Fruit fly (Drosophila melanogaster): ENCODE results near the gene CG42854.

The CG42854 gene

dm6 chrX:17215004-17215403, 31.8 kb downstream of the CG42854 start, which contains the start of gene CG5162:
CG5162 (plus strand) TSS chrX:17215304.
- TF ChIP-seq Smox (GFP tag; optimal IDR thresholded peaks at IDR 0.05) = no peak
- TF ChIP-seq Sox102F (GFP tag; optimal IDR thresholded peaks at IDR 0.05) = no peak
- no peak for TF ChIP-seq dsx (GFP tag; optimal IDR thresholded peaks at IDR 0.05; ENCODE audit: poor library complexity, severe bottlenecking)
- TF ChIP-seq CG6276 (GFP tag; optimal IDR thresholded peaks at IDR 0.05) = no peak
- TF ChIP-seq CG11294 (GFP tag; IDR thresholded peaks at IDR 0.05) = no peak
- TF ChIP-seq CG31627 (GFP tag; optimal IDR thresholded peaks at IDR 0.05) = no peak
- TF ChIP-seq CG6854 (GFP tag; optimal IDR thresholded peaks at IDR 0.05) = no peak
- no peak for TF ChIP-seq CG8632 (GFP tag; optimal IDR thresholded peaks at IDR 0.05)
- TF ChIP-seq CG6792 (GFP tag; optimal IDR thresholded peaks at IDR 0.05) = no peak
- no peak for TF ChIP-seq Ets96B (tag; optimal IDR thresholded peaks at IDR 0.05)
- TF ChIP-seq Lpt (GFP tag; optimal IDR thresholded peaks at IDR 0.05) = no peak
- TF ChIP-seq Eip93F (GFP tag; optimal IDR thresholded peaks at IDR 0.05) = no peak
- TF ChIP-seq CG16779 (tag; optimal IDR thresholded peaks at IDR 0.05) = no peak
- TF ChIP-seq CG15336 (GFP tag; IDR thresholded peaks at IDR 0.05) = no peak
- TF ChIP-seq fd85E (GFP tag; optimal IDR thresholded peaks at IDR 0.05) = no peak
- TF ChIP-seq topi (GFP tag; optimal IDR thresholded peaks at IDR 0.05) = no peak
- TF ChIP-seq pdm3 (GFP tag; optimal IDR thresholded peaks at IDR 0.05) = no peak

dm6 chrX:17212007-17212406, 34.8 kb downstream of the CG42854 start, which contains the start of gene CG18258:
CG18258 (plus strand) TSS chrX:17212307.
- TF ChIP-seq CG4318 (GFP tag; optimal IDR thresholded peaks at IDR 0.05) (no peak), eg (GFP tag; IDR thresholded peaks at IDR 0.05) (no peak), Gug (GFP tag; IDR thresholded peaks at IDR 0.05) (no peak), topi (GFP tag; optimal IDR thresholded peaks at IDR 0.05) (no peak), salr (GFP tag; optimal IDR thresholded peaks at IDR 0.05) (no peak), net (GFP tag; optimal IDR thresholded peaks at IDR 0.05) (no peak), Blimp-1 (GFP tag; optimal IDR thresholded peaks at IDR 0.05) (no peak), Met (GFP tag; optimal IDR thresholded peaks at IDR 0.05) (no peak), esn (GFP tag; optimal IDR thresholded peaks at IDR 0.05) (no peak), CG3919 (GFP tag; optimal IDR thresholded peaks at IDR 0.05) (no peak), CG8119 (GFP tag; IDR thresholded peaks at IDR 0.05) (no peak; the same call in 2 of the 3 replicates), CG34406 (GFP tag; optimal IDR thresholded peaks at IDR 0.05) (no peak), svp (GFP tag) (no peak), CG6854 (GFP tag; optimal IDR thresholded peaks at IDR 0.05) (no peak), dac (GFP tag; optimal IDR thresholded peaks at IDR 0.05) (no peak)

- TF ChIP-seq CG31627 (GFP tag; optimal IDR thresholded peaks at IDR 0.05) (no peak), cyc (GFP tag; optimal IDR thresholded peaks at IDR 0.05) (no peak), Eip75B (GFP tag; optimal IDR thresholded peaks at IDR 0.05) (no peak), CG6163 (GFP tag; IDR thresholded peaks at IDR 0.05) (no peak), Smox (GFP tag; optimal IDR thresholded peaks at IDR 0.05) (no peak), CG7368 (GFP tag; optimal IDR thresholded peaks at IDR 0.05) (no peak), Ets21C (GFP tag; optimal IDR thresholded peaks at IDR 0.05) (no peak), CG8319 (GFP tag; optimal IDR thresholded peaks at IDR 0.05) (no peak), CG8119 (GFP tag; IDR thresholded peaks at IDR 0.05) (no peak), Sox14 (GFP tag; optimal IDR thresholded peaks at IDR 0.05) (no peak), CG6808 (GFP tag; optimal IDR thresholded peaks at IDR 0.05) (no peak), Eip78C (GFP tag) (no peak), Gug (GFP tag; IDR thresholded peaks at IDR 0.05) (no peak), CG15336 (GFP tag; IDR thresholded peaks at IDR 0.05) (no peak), CG16779 (tag; optimal IDR thresholded peaks at IDR 0.05) (no peak)
Observed at dm6 chrX:17209897-17210296, 36.9 kb downstream of the CG42854 start, which contains the start of gene CG12995. CG12995 (minus strand) TSS chrX:17209997.
